Worm (Caenorhabditis elegans): Measurements from ENCODE around the gene egrh-1.

The egrh-1 gene

ce11 chrX:14804706-14805105 is 41.0 kb upstream of the egrh-1 start (continued):
- TF ChIP-seq hlh-30 (tag; optimal IDR thresholded peaks at IDR 0.05; ENCODE audit: insufficient read depth) (peak; percentile 43), unc-62 (GFP tag; optimal IDR thresholded peaks at IDR 0.05 in 1 of 2) (peak in 1 of 2 experiments; percentile 28), unc-62 (tag; optimal IDR thresholded peaks at IDR 0.05) (no peak), pha-4 (GFP tag; IDR thresholded peaks at IDR 0.05) (peak; percentile 87), pha-4 (tag; optimal IDR thresholded peaks at IDR 0.05) (no peak), daf-12 (tag; optimal IDR thresholded peaks at IDR 0.05) (no peak), lin-39 (tag; optimal IDR thresholded peaks at IDR 0.05) (no peak), mep-1 (tag; optimal IDR thresholded peaks at IDR 0.05) (peak; percentile 72), nhr-48 (tag; optimal IDR thresholded peaks at IDR 0.05) (peak; percentile 70), T26A8.4 (GFP tag; IDR thresholded peaks at IDR 0.05) (no peak), lir-3 (tag; optimal IDR thresholded peaks at IDR 0.05) (peak; percentile 53), vab-7 (GFP tag; IDR thresholded peaks at IDR 0.05) (peak; percentile 83), hlh-11 (tag; optimal IDR thresholded peaks at IDR 0.05) (no peak), daf-16 (GFP tag; optimal IDR thresholded peaks at IDR 0.05) (peak; percentile 46 to 88), daf-16 (tag; optimal IDR thresholded peaks at IDR 0.05) (peak; percentile 38), spr-1 (tag; optimal IDR thresholded peaks at IDR 0.05) (peak; percentile 46), aly-2 (tag; optimal IDR thresholded peaks at IDR 0.05) (no peak), madf-9 (GFP tag; conservative IDR thresholded peaks at IDR 0.05) (peak; percentile 82), ctbp-1 (GFP tag; IDR thresholded peaks at IDR 0.05) (peak; percentile 57; the same call in 1 of the 2 replicates), nhr-28 (tag; optimal IDR thresholded peaks at IDR 0.05) (peak; percentile 13), ceh-28 (tag; optimal IDR thresholded peaks at IDR 0.05) (no peak), ceh-32 (tag; optimal IDR thresholded peaks at IDR 0.05; ENCODE audit: poor library complexity) (no peak), tag-97 (GFP tag; IDR thresholded peaks at IDR 0.05) (0 out of 2 replicates have a peak, but pooled peaks have one; percentile 54), nhr-41 (GFP tag; IDR thresholded peaks at IDR 0.05) (0 out of 2 replicates have a peak, but pooled peaks have one; percentile 55), F44E2.7 (GFP tag; IDR thresholded peaks at IDR 0.05) (0 out of 2 replicates have a peak, but pooled peaks have one; percentile 40), dve-1 (tag; optimal IDR thresholded peaks at IDR 0.05; ENCODE audit: insufficient read depth) (peak; percentile 64), Y48G9A.11 (GFP tag; IDR thresholded peaks at IDR 0.05) (0 out of 2 replicates have a peak, but pooled peaks have one; percentile 7), nhr-11 (tag; optimal IDR thresholded peaks at IDR 0.05) (no peak), egl-43 (GFP tag; IDR thresholded peaks at IDR 0.05) (peak; percentile 95), nhr-111 (GFP tag; optimal IDR thresholded peaks at IDR 0.05) (peak; percentile 79), fkh-10 (GFP tag; optimal IDR thresholded peaks at IDR 0.05) (no peak), nhr-77 (tag; optimal IDR thresholded peaks at IDR 0.05) (no peak), dmd-8 (GFP tag; IDR thresholded peaks at IDR 0.05) (peak; percentile 89), T20F7.1 (GFP tag; optimal IDR thresholded peaks at IDR 0.05) (peak; percentile 22), snpc-1.2 (GFP tag; IDR thresholded peaks at IDR 0.05) (peak; percentile 82), madf-5 (GFP tag; IDR thresholded peaks at IDR 0.05) (0 out of 4 replicates have a peak, but pooled peaks of 1 of the 2 experiments have one; percentile 68), F10B5.3 (tag; optimal IDR thresholded peaks at IDR 0.05) (peak; percentile 32), zip-2 (tag; optimal IDR thresholded peaks at IDR 0.05) (peak; percentile 19), unc-130 (GFP tag; optimal IDR thresholded peaks at IDR 0.05) (no peak), zip-11 (GFP tag; IDR thresholded peaks at IDR 0.05) (no peak), hif-1 (tag; optimal IDR thresholded peaks at IDR 0.05) (peak in 1 of 2 experiments; percentile 29), daf-8 (GFP tag; IDR thresholded peaks at IDR 0.05) (no peak), Y105C5A.15 (GFP tag; IDR thresholded peaks at IDR 0.05) (peak; percentile 90), zag-1 (tag; optimal IDR thresholded peaks at IDR 0.05) (no peak), gei-8 (GFP tag; optimal IDR thresholded peaks at IDR 0.05) (peak; percentile 40), rbr-2 (tag; optimal IDR thresholded peaks at IDR 0.05) (peak; percentile 62), lim-7 (GFP tag; IDR thresholded peaks at IDR 0.05) (peak; percentile 91), zfp-3 (GFP tag; conservative IDR thresholded peaks at IDR 0.05) (peak; percentile 66), R02D3.7 (tag; optimal IDR thresholded peaks at IDR 0.05) (no peak), nhr-76 (tag; optimal IDR thresholded peaks at IDR 0.05) (no peak), mdt-29 (GFP tag; IDR thresholded peaks at IDR 0.05) (peak; percentile 60; the same call in 1 of the 2 replicates)
